Fruit fly (Drosophila melanogaster): ENCODE data around the gene bip1.

dm6 chr3L:8068061-8068460, 9.5 kb upstream of the bip1 start:
- TF ChIP-seq N (GFP tag; optimal IDR thresholded peaks at IDR 0.05) (no peak), usp (GFP tag; optimal IDR thresholded peaks at IDR 0.05) (no peak), h (GFP tag; optimal IDR thresholded peaks at IDR 0.05) (no peak), Dfd (GFP tag; optimal IDR thresholded peaks at IDR 0.05) (no peak), lola (GFP tag; optimal IDR thresholded peaks at IDR 0.05) (no peak)

Measured in whole organism, wandering third instar larva.